Worm (Caenorhabditis elegans) whole organism, L4 larva: Measurements from ENCODE around the gene rabr-4.

ENCODE experiments used
- D1046.2 ChIP-seq: fragments of 200-800 bp; sonication (Bioruptor generic); IDR thresholded peaks from 2 replicates; pipeline ENCODE4 v1.3.6; 2022; ENCODE audit warnings: missing genetic modification characterization, missing compliant biosample characterization
- F49E8.2 ChIP-seq: sonication (generic microtip); optimal IDR thresholded peaks from 2 replicates; lab custom pipeline; 2016; ENCODE audit warnings: missing compliant biosample characterization, mild to moderate bottlenecking, missing genetic modification characterization, borderline replicate concordance
- R02D3.7 ChIP-seq: fragments of 150-350 bp; sonication (generic microtip); optimal IDR thresholded peaks from 3 replicates; lab custom pipeline; 2014; ENCODE audit warnings: missing biosample characterization, missing genetic modification characterization
- Y48G9A.11 ChIP-seq: fragments of 200-800 bp; sonication (Bioruptor generic); IDR thresholded peaks from 2 replicates; pipeline ENCODE4 v1.3.6; 2022; ENCODE audit warnings: missing genetic modification reagents, missing genetic modification characterization, missing compliant biosample characterization
- ama-1 ChIP-seq: fragments of 150-350 bp; optimal IDR thresholded peaks from 2 replicates; lab custom pipeline; 2014; ENCODE audit warnings: inconsistent platforms, mixed read lengths
- attf-4 ChIP-seq: sonication (generic microtip); optimal IDR thresholded peaks from 3 replicates; lab custom pipeline; 2017; ENCODE audit warnings: missing biosample characterization, missing genetic modification characterization
- ceh-62 ChIP-seq: sonication (generic microtip); optimal IDR thresholded peaks from 2 replicates; lab custom pipeline; 2017; ENCODE audit warnings: missing biosample characterization, missing genetic modification characterization
- ceh-82 ChIP-seq: sonication (generic microtip); optimal IDR thresholded peaks from 2 replicates; lab custom pipeline; 2017; ENCODE audit warnings: missing biosample characterization, missing genetic modification characterization
- cey-2 ChIP-seq: sonication (generic microtip); optimal IDR thresholded peaks from 3 replicates; lab custom pipeline; 2017; ENCODE audit warnings: missing genetic modification characterization, mild to moderate bottlenecking, missing compliant biosample characterization, antibody characterized with exemption, borderline replicate concordance; ENCODE audit not compliant: insufficient read depth
- daf-12 ChIP-seq: fragments of 150-350 bp; optimal IDR thresholded peaks from 2 replicates; lab custom pipeline; 2014; ENCODE audit warnings: missing biosample characterization, missing genetic modification reagents, missing genetic modification characterization
- daf-19 ChIP-seq: fragments of 200-800 bp; sonication (Bioruptor generic); conservative IDR thresholded peaks from 2 replicates; pipeline ENCODE4 v1.3.6; 2022; ENCODE audit warnings: missing genetic modification characterization, missing compliant biosample characterization
- daf-8 ChIP-seq: fragments of 200-800 bp; sonication (Bioruptor generic); IDR thresholded peaks from 2 replicates; pipeline ENCODE4 v1.3.6; 2022; ENCODE audit warnings: missing genetic modification characterization, missing compliant biosample characterization
- dmd-6 ChIP-seq: fragments of 200-800 bp; sonication (Bioruptor generic); IDR thresholded peaks from 2 replicates; pipeline ENCODE4 v1.3.6; 2022; ENCODE audit warnings: missing genetic modification reagents, missing genetic modification characterization, missing compliant biosample characterization
- dpl-1 ChIP-seq: fragments of 150-350 bp; optimal IDR thresholded peaks from 2 replicates; lab custom pipeline; 2014; ENCODE audit warnings: missing biosample characterization, missing genetic modification reagents, missing genetic modification characterization
- duxl-1 ChIP-seq: sonication (generic microtip); optimal IDR thresholded peaks from 2 replicates; lab custom pipeline; 2016; ENCODE audit warnings: mild to moderate bottlenecking, missing genetic modification characterization, moderate library complexity, missing compliant biosample characterization; ENCODE audit not compliant: poor library complexity
- dve-1 ChIP-seq: sonication (generic microtip); optimal IDR thresholded peaks from 2 replicates; lab custom pipeline; 2017; ENCODE audit warnings: antibody characterized with exemption, mild to moderate bottlenecking, missing genetic modification characterization, missing compliant biosample characterization; ENCODE audit not compliant: insufficient read depth
- egl-43 ChIP-seq: fragments of 200-800 bp; sonication (Bioruptor generic); IDR thresholded peaks from 2 replicates; pipeline ENCODE4 v1.3.6; 2022; ENCODE audit warnings: missing genetic modification reagents, missing genetic modification characterization, missing compliant biosample characterization
- gei-8 ChIP-seq: fragments of 200-800 bp; sonication (Bioruptor generic); optimal IDR thresholded peaks from 2 replicates; lab custom pipeline; 2018; ENCODE audit warnings: mild to moderate bottlenecking, missing genetic modification characterization, missing compliant biosample characterization
- hlh-11 ChIP-seq: fragments of 200-800 bp; sonication (Bioruptor generic); optimal IDR thresholded peaks from 2 replicates; lab custom pipeline; 2018; ENCODE audit warnings: mild to moderate bottlenecking, missing genetic modification characterization, missing compliant biosample characterization
- hlh-30 ChIP-seq: sonication (generic microtip); optimal IDR thresholded peaks from 2 replicates; lab custom pipeline; 2017; ENCODE audit warnings: antibody characterized with exemption, mild to moderate bottlenecking, missing genetic modification characterization, missing compliant biosample characterization; ENCODE audit not compliant: insufficient read depth
- lin-39 ChIP-seq: fragments of 150-350 bp; optimal IDR thresholded peaks from 2 replicates; lab custom pipeline; 2014; ENCODE audit warnings: missing biosample characterization, missing genetic modification reagents, missing genetic modification characterization
- lir-3 ChIP-seq: sonication (generic microtip); optimal IDR thresholded peaks from 2 replicates; lab custom pipeline; 2016; ENCODE audit warnings: mild to moderate bottlenecking, missing genetic modification characterization, missing compliant biosample characterization
- lsy-2 ChIP-seq, 2 experiments: fragments of 150-350 bp in 1 of 2; sonication (generic microtip) in 1 of 2; optimal IDR thresholded peaks; 2 replicates each; lab custom pipeline; 2014 to 2017; ENCODE audit warnings: missing biosample characterization in 2 of 2, missing genetic modification characterization in 2 of 2
- madf-5 ChIP-seq, 2 experiments: fragments of 200-800 bp; sonication (Bioruptor generic); IDR thresholded peaks; 2 replicates each; pipeline ENCODE4 v1.3.6; 2022; ENCODE audit warnings: missing compliant biosample characterization in 2 of 2, missing genetic modification characterization in 2 of 2
- mes-2 ChIP-seq: sonication (generic microtip); optimal IDR thresholded peaks from 2 replicates; lab custom pipeline; 2016; ENCODE audit warnings: missing genotype, mild to moderate bottlenecking, missing genetic modification characterization, missing compliant biosample characterization; ENCODE audit not compliant: poor library complexity, severe bottlenecking
- mxl-2 ChIP-seq: fragments of 200-800 bp; sonication (Bioruptor generic); conservative IDR thresholded peaks from 2 replicates; pipeline ENCODE4 v1.3.6; 2022; ENCODE audit warnings: missing genetic modification reagents, missing genetic modification characterization, missing compliant biosample characterization
- nhr-102 ChIP-seq: sonication (generic microtip); optimal IDR thresholded peaks from 2 replicates; lab custom pipeline; 2016; ENCODE audit warnings: mild to moderate bottlenecking, missing genetic modification characterization, moderate library complexity, missing compliant biosample characterization
- nhr-111 ChIP-seq: fragments of 200-800 bp; sonication (Bioruptor generic); optimal IDR thresholded peaks from 2 replicates; lab custom pipeline; 2018; ENCODE audit warnings: mild to moderate bottlenecking, missing genetic modification characterization, missing compliant biosample characterization
- nhr-25 ChIP-seq: sonication (generic microtip); optimal IDR thresholded peaks from 2 replicates; lab custom pipeline; 2017; ENCODE audit warnings: missing genetic modification characterization, mild to moderate bottlenecking, missing compliant biosample characterization, antibody characterized with exemption, moderate library complexity, borderline replicate concordance; ENCODE audit not compliant: insufficient read depth
- nhr-28 ChIP-seq: fragments of 150-350 bp; optimal IDR thresholded peaks from 2 replicates; lab custom pipeline; 2014; ENCODE audit warnings: missing biosample characterization, missing genetic modification characterization
- nhr-42 ChIP-seq: fragments of 200-800 bp; sonication (Bioruptor generic); IDR thresholded peaks from 2 replicates; pipeline ENCODE4 v1.3.6; 2022; ENCODE audit warnings: missing genetic modification characterization, missing compliant biosample characterization
- nhr-6 ChIP-seq: fragments of 150-350 bp; optimal IDR thresholded peaks from 2 replicates; lab custom pipeline; 2014; ENCODE audit warnings: missing biosample characterization, missing genetic modification characterization
- php-3 ChIP-seq: fragments of 200-800 bp; sonication (Bioruptor generic); IDR thresholded peaks from 2 replicates; pipeline ENCODE4 v1.3.6; 2022; ENCODE audit warnings: missing genetic modification reagents, missing genetic modification characterization, missing compliant biosample characterization
- pqm-1 ChIP-seq: sonication (generic microtip); optimal IDR thresholded peaks from 2 replicates; lab custom pipeline; 2017; ENCODE audit warnings: missing biosample characterization, missing genetic modification characterization
- rbr-2 ChIP-seq: sonication (generic microtip); optimal IDR thresholded peaks from 2 replicates; lab custom pipeline; 2016; ENCODE audit warnings: missing genotype, missing genetic modification characterization, missing compliant biosample characterization
- spr-3 ChIP-seq: fragments of 200-800 bp; sonication (Bioruptor generic); optimal IDR thresholded peaks from 2 replicates; lab custom pipeline; 2018; ENCODE audit warnings: mild to moderate bottlenecking, missing genetic modification characterization, missing compliant biosample characterization
- unc-130 ChIP-seq: sonication (generic microtip); optimal IDR thresholded peaks from 2 replicates; lab custom pipeline; 2016; ENCODE audit warnings: missing genetic modification reagents, missing genetic modification characterization, missing compliant biosample characterization
- unc-39 ChIP-seq: sonication (generic microtip); optimal IDR thresholded peaks from 2 replicates; lab custom pipeline; 2017; ENCODE audit warnings: missing biosample characterization, missing genetic modification characterization
- unc-62 ChIP-seq, 3 experiments: fragments of 150-350 bp in 1 of 3; sonication (generic microtip); optimal IDR thresholded peaks in 2 of 3; peaks in 1 of 3; 1 replicate in 1 of 3; 2 replicates in 2 of 3; lab custom pipeline; 2014 to 2017; ENCODE audit warnings: missing biosample characterization in 3 of 3, missing genetic modification characterization in 3 of 3, missing genetic modification reagents in 3 of 3, missing genotype in 1 of 3
- zfp-2 ChIP-seq: sonication (generic microtip); optimal IDR thresholded peaks from 2 replicates; lab custom pipeline; 2016; ENCODE audit warnings: mild to moderate bottlenecking, missing genetic modification characterization, missing compliant biosample characterization
- zip-11 ChIP-seq: fragments of 200-800 bp; sonication (Bioruptor generic); IDR thresholded peaks from 2 replicates; pipeline ENCODE4 v1.3.6; 2022; ENCODE audit warnings: missing genetic modification characterization, missing compliant biosample characterization
- zip-2 ChIP-seq: fragments of 150-350 bp; optimal IDR thresholded peaks from 2 replicates; lab custom pipeline; 2014; ENCODE audit warnings: missing biosample characterization, missing genetic modification characterization
- ztf-11 ChIP-seq: fragments of 150-350 bp; optimal IDR thresholded peaks from 2 replicates; lab custom pipeline; 2014; ENCODE audit warnings: missing biosample characterization, missing genetic modification characterization

rabr-4 gene

ce11 chrV:16229896-16230295 is 35.2 kb downstream of the rabr-4 start, which contains the start of the genes F21H7.2 and F21H7.12:
Gene F21H7.2, minus strand, starts transcription at chrV:16229996.
Gene F21H7.12, plus strand, starts transcription at chrV:16230165.
- TF ChIP-seq D1046.2 (GFP tag; lab: Robert Waterston, UW) (no peak), nhr-102 (tag; lab: Kevin White, UChicago) (no peak), lir-3 (tag; lab: Kevin White, UChicago) (no peak), Y48G9A.11 (GFP tag; lab: Robert Waterston, UW) (no peak), nhr-28 (tag; lab: Kevin White, UChicago) (no peak)

DNA sequence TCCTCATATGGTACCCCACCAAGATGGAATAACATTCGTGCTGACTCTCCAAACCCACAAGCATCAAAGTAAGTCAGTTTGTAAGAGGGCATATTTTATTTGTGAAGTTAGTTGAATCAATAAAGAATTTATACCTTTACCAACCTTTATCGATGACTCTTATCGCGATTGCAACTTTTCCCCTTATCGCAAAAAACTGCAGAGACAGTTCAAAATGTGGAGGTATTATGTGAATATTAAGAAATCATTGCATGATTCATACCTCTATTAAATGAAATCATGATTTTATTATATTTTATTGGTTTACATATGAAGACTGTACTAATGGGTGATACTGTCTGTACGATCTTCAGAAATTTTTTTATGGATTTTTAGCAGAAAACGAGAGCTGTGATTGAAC is 37.4 kb downstream of the rabr-4 start, which contains the start of gene gst-22:
TSS of gene gst-22 (minus strand) at position 103 of the 400 bp plus-strand sequence.
- TF ChIP-seq dpl-1 (GFP tag; lab: Kevin White, UChicago) = no peak
- no peak for TF ChIP-seq nhr-111
- TF ChIP-seq ama-1 (lab: Kevin White, UChicago) = no peak
- peak; percentile 82 for TF ChIP-seq dmd-6
- TF ChIP-seq pqm-1 (tag; lab: Kevin White, UChicago) = peak; percentile 82
- no peak for TF ChIP-seq dve-1 (tag; lab: Kevin White, UChicago)
- no peak for TF ChIP-seq nhr-42
- TF ChIP-seq lsy-2 (tag; optimal IDR thresholded peaks at IDR 0.05; lab: Kevin White, UChicago) = no peak
- no peak for TF ChIP-seq ceh-62
- no peak for TF ChIP-seq unc-130 (GFP tag; lab: Kevin White, UChicago)
- no peak for TF ChIP-seq zip-2
- TF ChIP-seq mes-2 = no peak
- TF ChIP-seq duxl-1 (tag; lab: Kevin White, UChicago) = no peak
- no peak for TF ChIP-seq rbr-2
- TF ChIP-seq daf-19 (GFP tag; lab: Robert Waterston, UW) = no peak
- TF ChIP-seq lir-3 (tag; lab: Kevin White, UChicago) = no peak
- no peak for TF ChIP-seq ztf-11
- TF ChIP-seq unc-62 (GFP tag; optimal IDR thresholded peaks at IDR 0.05 in 1 of 2; lab: Kevin White, UChicago) = no peak
- no peak for TF ChIP-seq unc-62 (tag; optimal IDR thresholded peaks at IDR 0.05; lab: Kevin White, UChicago)
- TF ChIP-seq gei-8 (GFP tag; lab: Kevin White, UChicago) = no peak
- no peak for TF ChIP-seq daf-8 (GFP tag; lab: Robert Waterston, UW)
- TF ChIP-seq hlh-11 (tag; lab: Kevin White, UChicago) = peak; percentile 24
- TF ChIP-seq zip-11 (GFP tag; lab: Robert Waterston, UW) = no peak
- no peak for TF ChIP-seq ceh-82 (tag; lab: Kevin White, UChicago)
- no peak for TF ChIP-seq unc-39 (tag; lab: Kevin White, UChicago)
- TF ChIP-seq spr-3 = no peak
- peak; percentile 44 for TF ChIP-seq nhr-28 (tag; lab: Kevin White, UChicago)
- TF ChIP-seq php-3 (GFP tag; lab: Robert Waterston, UW) = peak; percentile 87
- TF ChIP-seq mxl-2 (GFP tag; lab: Robert Waterston, UW) = no peak
- TF ChIP-seq nhr-25 (tag; lab: Kevin White, UChicago) = no peak
- TF ChIP-seq daf-12 = no peak

- TF ChIP-seq nhr-6 (tag; lab: Kevin White, UChicago) (no peak), zfp-2 (no peak), cey-2 (no peak), ztf-11 (no peak), D1046.2 (GFP tag; lab: Robert Waterston, UW) (no peak), lin-39 (tag; lab: Kevin White, UChicago) (no peak), madf-5 (GFP tag; IDR thresholded peaks at IDR 0.05; lab: Robert Waterston, UW) (no peak), attf-4 (no peak), mxl-2 (GFP tag; lab: Robert Waterston, UW) (no peak), F49E8.2 (tag; lab: Kevin White, UChicago) (no peak), egl-43 (GFP tag; lab: Robert Waterston, UW) (no peak), nhr-102 (tag; lab: Kevin White, UChicago) (no peak), R02D3.7 (tag; lab: Kevin White, UChicago) (no peak), hlh-30 (tag; lab: Kevin White, UChicago) (no peak)
These were observed 38.9 kb downstream of the rabr-4 start, which contains the start of gene clec-233 for ce11 chrV:16233624-16234023. Gene clec-233, plus strand, starts transcription at chrV:16233924.
